Fruit fly (Drosophila melanogaster): Measurements from ENCODE around the gene Dpck.

The Dpck gene

dm6 chr3R:7081972-7082371 is at the start of gene Dpck:
TSS of gene Dpck (plus strand) at chr3R:7082182.
- TF ChIP-seq CG9948 (tag; optimal IDR thresholded peaks at IDR 0.05) (no peak), Ets98B (GFP tag; IDR thresholded peaks at IDR 0.05) (peak; percentile 60), CG10348 (GFP tag; IDR thresholded peaks at IDR 0.05) (no peak), Pif1B (GFP tag; optimal IDR thresholded peaks at IDR 0.05) (peak; percentile 14), CG8159 (tag; optimal IDR thresholded peaks at IDR 0.05) (peak; percentile 48), CG8301 (tag; optimal IDR thresholded peaks at IDR 0.05) (peak; percentile 22), Snoo (tag; optimal IDR thresholded peaks at IDR 0.05) (peak; percentile 33), Pif1A (GFP tag; optimal IDR thresholded peaks at IDR 0.05) (no peak), D1 (tag; optimal IDR thresholded peaks at IDR 0.05) (no peak), CG32121 (GFP tag; IDR thresholded peaks at IDR 0.05) (peak; percentile 28; the same call in 1 of the 2 replicates), fd96Ca (GFP tag; IDR thresholded peaks at IDR 0.05) (0 out of 3 replicates have a peak, but pooled peaks have one; percentile 38), rn (GFP tag; IDR thresholded peaks at IDR 0.05) (no peak), CG13204 (GFP tag; optimal IDR thresholded peaks at IDR 0.05) (no peak), gl (tag; optimal IDR thresholded peaks at IDR 0.05) (peak; percentile 71), CG14655 (GFP tag; optimal IDR thresholded peaks at IDR 0.05) (no peak), CG34367 (tag; optimal IDR thresholded peaks at IDR 0.05) (peak; percentile 31), CG4496 (GFP tag; IDR thresholded peaks at IDR 0.05) (peak; percentile 57), EcR (GFP tag; optimal IDR thresholded peaks at IDR 0.05) (no peak), CG17806 (tag; optimal IDR thresholded peaks at IDR 0.05) (peak; percentile 19), CG12605 (GFP tag; IDR thresholded peaks at IDR 0.05) (peak; percentile 59; the same call in 1 of the 2 replicates), CG15710 (tag; optimal IDR thresholded peaks at IDR 0.05) (peak; percentile 22)

dm6 chr3R:7033707-7034106 is 48.3 kb upstream of the Dpck start:
- no peak for TF ChIP-seq CG32121 (GFP tag; IDR thresholded peaks at IDR 0.05)
- no peak for TF ChIP-seq Pif1A (GFP tag; optimal IDR thresholded peaks at IDR 0.05)
- TF ChIP-seq Ets98B (GFP tag; IDR thresholded peaks at IDR 0.05) = no peak
- TF ChIP-seq CG10348 (GFP tag; IDR thresholded peaks at IDR 0.05) = no peak

dm6 chr3R:7034440-7034839 is 47.5 kb upstream of the Dpck start:
- no peak for TF ChIP-seq CG14655 (GFP tag; optimal IDR thresholded peaks at IDR 0.05)
- TF ChIP-seq CG8159 (tag; optimal IDR thresholded peaks at IDR 0.05) = no peak
- no peak for TF ChIP-seq CG13204 (GFP tag; optimal IDR thresholded peaks at IDR 0.05)
- TF ChIP-seq D1 (tag; optimal IDR thresholded peaks at IDR 0.05) = no peak
- TF ChIP-seq rn (GFP tag; IDR thresholded peaks at IDR 0.05) = no peak
- no peak for TF ChIP-seq Pif1A (GFP tag; optimal IDR thresholded peaks at IDR 0.05)
- TF ChIP-seq CG9948 (tag; optimal IDR thresholded peaks at IDR 0.05) = no peak
- no peak for TF ChIP-seq CG4496 (GFP tag; IDR thresholded peaks at IDR 0.05)
- no peak for TF ChIP-seq Pif1B (GFP tag; optimal IDR thresholded peaks at IDR 0.05)
- TF ChIP-seq CG17806 (tag; optimal IDR thresholded peaks at IDR 0.05) = no peak
- TF ChIP-seq CG15710 (tag; optimal IDR thresholded peaks at IDR 0.05) = no peak
- TF ChIP-seq EcR (GFP tag; optimal IDR thresholded peaks at IDR 0.05) = no peak
- no peak for TF ChIP-seq CG12605 (GFP tag; IDR thresholded peaks at IDR 0.05)
- no peak for TF ChIP-seq fd96Ca (GFP tag; IDR thresholded peaks at IDR 0.05)
- no peak for TF ChIP-seq gl (tag; optimal IDR thresholded peaks at IDR 0.05)
- TF ChIP-seq CG10348 (GFP tag; IDR thresholded peaks at IDR 0.05) = no peak

- no peak for TF ChIP-seq D1 (tag; optimal IDR thresholded peaks at IDR 0.05)
- TF ChIP-seq CG9948 (tag; optimal IDR thresholded peaks at IDR 0.05) = no peak
- no peak for TF ChIP-seq gl (tag; optimal IDR thresholded peaks at IDR 0.05)
- TF ChIP-seq CG12605 (GFP tag; IDR thresholded peaks at IDR 0.05) = no peak
- no peak for TF ChIP-seq Pif1A (GFP tag; optimal IDR thresholded peaks at IDR 0.05)
- TF ChIP-seq Pif1B (GFP tag; optimal IDR thresholded peaks at IDR 0.05) = no peak
- no peak for TF ChIP-seq CG17806 (tag; optimal IDR thresholded peaks at IDR 0.05)
- TF ChIP-seq CG15710 (tag; optimal IDR thresholded peaks at IDR 0.05) = no peak
- TF ChIP-seq CG32121 (GFP tag; IDR thresholded peaks at IDR 0.05) = no peak
- no peak for TF ChIP-seq CG14655 (GFP tag; optimal IDR thresholded peaks at IDR 0.05)
- no peak for TF ChIP-seq CG8159 (tag; optimal IDR thresholded peaks at IDR 0.05)
- TF ChIP-seq fd96Ca (GFP tag; IDR thresholded peaks at IDR 0.05) = no peak
These were observed 46.2 kb upstream of the Dpck start for dm6 chr3R:7035703-7036266.

- TF ChIP-seq fd96Ca (GFP tag; IDR thresholded peaks at IDR 0.05) = peak; percentile 41; the same call in 1 of the 3 replicates
- TF ChIP-seq CG8301 (tag; optimal IDR thresholded peaks at IDR 0.05) = no peak
- TF ChIP-seq CG4496 (GFP tag; IDR thresholded peaks at IDR 0.05) = peak; percentile 9; the same call in 1 of the 3 replicates
- TF ChIP-seq CG9948 (tag; optimal IDR thresholded peaks at IDR 0.05) = no peak
- no peak for TF ChIP-seq gl (tag; optimal IDR thresholded peaks at IDR 0.05)
- peak; percentile 17 for TF ChIP-seq Pif1A (GFP tag; optimal IDR thresholded peaks at IDR 0.05)
- TF ChIP-seq CG13204 (GFP tag; optimal IDR thresholded peaks at IDR 0.05) = no peak
- no peak for TF ChIP-seq Ets98B (GFP tag; IDR thresholded peaks at IDR 0.05)
- TF ChIP-seq CG34367 (tag; optimal IDR thresholded peaks at IDR 0.05) = no peak
- TF ChIP-seq CG17806 (tag; optimal IDR thresholded peaks at IDR 0.05) = no peak
- no peak for TF ChIP-seq CG32121 (GFP tag; IDR thresholded peaks at IDR 0.05)
- TF ChIP-seq rn (GFP tag; IDR thresholded peaks at IDR 0.05) = no peak
- TF ChIP-seq CG14655 (GFP tag; optimal IDR thresholded peaks at IDR 0.05) = peak; percentile 8
- TF ChIP-seq Pif1B (GFP tag; optimal IDR thresholded peaks at IDR 0.05) = peak; percentile 7
- TF ChIP-seq Snoo (tag; optimal IDR thresholded peaks at IDR 0.05) = no peak
- TF ChIP-seq CG8159 (tag; optimal IDR thresholded peaks at IDR 0.05) = peak; percentile 5
- TF ChIP-seq CG15710 (tag; optimal IDR thresholded peaks at IDR 0.05) = no peak
- TF ChIP-seq D1 (tag; optimal IDR thresholded peaks at IDR 0.05) = no peak
- TF ChIP-seq CG10348 (GFP tag; IDR thresholded peaks at IDR 0.05) = no peak
These were observed 44.7 kb upstream of the Dpck start for dm6 chr3R:7037250-7037802.

- no peak for TF ChIP-seq CG4496 (GFP tag; IDR thresholded peaks at IDR 0.05)
- TF ChIP-seq CG8159 (tag; optimal IDR thresholded peaks at IDR 0.05) = peak; percentile 72
These were observed 41.1 kb upstream of the Dpck start for dm6 chr3R:7040894-7041293.
